Worm (Caenorhabditis elegans): Measurements from ENCODE around the gene fbxa-219.
"Not testable (repeated sequence)": the region's sequence is repeated elsewhere in the genome, so short reads cannot be mapped to it uniquely, and the experiment has no call there.

- TF ChIP-seq ama-1 (optimal IDR thresholded peaks at IDR 0.05); tbx-37 (GFP tag; conservative IDR thresholded peaks at IDR 0.05); hmg-4 (GFP tag; optimal IDR thresholded peaks at IDR 0.05); pes-1 (GFP tag; IDR thresholded peaks at IDR 0.05); ceh-13 (GFP tag; optimal IDR thresholded peaks at IDR 0.05); ceh-36 (tag; optimal IDR thresholded peaks at IDR 0.05); tbx-11 (GFP tag; IDR thresholded peaks at IDR 0.05); scrt-1 (GFP tag; IDR thresholded peaks at IDR 0.05); B0310.2 (tag; optimal IDR thresholded peaks at IDR 0.05); flt-1 (GFP tag; IDR thresholded peaks at IDR 0.05); hnd-1 (tag; optimal IDR thresholded peaks at IDR 0.05); tra-4 (tag; optimal IDR thresholded peaks at IDR 0.05): not testable (repeated sequence)
These were observed 29.9 kb upstream of the fbxa-219 start, which contains the start of gene fbxa-42 for ce11 chrIII:2261353-2261752.
